Worm (Caenorhabditis elegans) whole organism, midembryonic: ENCODE results near the gene C49C8.2.

Experiments used
- T22C8.4 ChIP-seq: fragments of 200-800 bp; sonication (Bioruptor generic); IDR thresholded peaks from 2 replicates; pipeline ENCODE4 v1.3.6; 2022; ENCODE audit warnings: missing genetic modification characterization, missing compliant biosample characterization
- cog-1 ChIP-seq: sonication (generic microtip); optimal IDR thresholded peaks from 2 replicates; lab custom pipeline; 2016; ENCODE audit warnings: missing genetic modification characterization, missing compliant biosample characterization
- ztf-23 ChIP-seq: fragments of 200-800 bp; sonication (Bioruptor generic); IDR thresholded peaks from 2 replicates; pipeline ENCODE4 v1.3.6; 2022; ENCODE audit warnings: missing genetic modification reagents, missing genetic modification characterization, missing compliant biosample characterization
- ztf-29 ChIP-seq: fragments of 200-800 bp; sonication (Bioruptor generic); IDR thresholded peaks from 2 replicates; pipeline ENCODE4 v1.3.6; 2022; ENCODE audit warnings: missing genetic modification reagents, missing genetic modification characterization, missing compliant biosample characterization

- TF ChIP-seq cog-1 (tag; lab: Kevin White, UChicago) (no peak), T22C8.4 (no peak), ztf-23 (GFP tag; lab: Robert Waterston, UW) (no peak), ztf-29 (GFP tag; lab: Robert Waterston, UW) (no peak)
Observed at ce11 chrIV:8686510-8686909, 35.6 kb downstream of the C49C8.2 start, which contains the start of gene pole-2.
